Worm (Caenorhabditis elegans): ENCODE data around the gene ldp-1.

DNA sequence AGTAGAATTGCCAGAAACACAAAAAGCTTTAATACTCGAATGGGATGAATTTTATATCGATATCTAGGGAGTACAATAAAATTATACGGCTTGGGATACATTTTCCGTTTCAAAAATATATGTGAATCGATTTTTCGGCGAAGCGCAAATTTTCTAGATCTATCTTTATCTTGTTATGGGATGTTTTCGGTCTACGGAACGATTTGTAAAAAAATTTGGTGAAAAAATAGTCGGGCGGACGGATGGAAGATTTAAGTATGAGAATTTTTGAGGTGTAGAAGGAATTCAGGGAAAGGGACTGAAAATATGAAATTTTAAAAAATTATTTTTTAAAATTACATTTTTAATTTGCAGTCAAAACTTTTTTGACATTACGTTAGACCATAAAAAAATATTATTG is 21.4 kb upstream of the ldp-1 start, which contains the start of gene F22F7.4:
- no peak for TF ChIP-seq pqm-1 (tag; optimal IDR thresholded peaks at IDR 0.05)
- no peak for TF ChIP-seq rnt-1 (tag; optimal IDR thresholded peaks at IDR 0.05)
- TF ChIP-seq ama-1 (optimal IDR thresholded peaks at IDR 0.05) = no peak
- no peak for TF ChIP-seq pha-2 (tag; optimal IDR thresholded peaks at IDR 0.05)
- TF ChIP-seq C08G9.2 (tag; optimal IDR thresholded peaks at IDR 0.05) = no peak
- TF ChIP-seq nhr-11 (tag; optimal IDR thresholded peaks at IDR 0.05) = no peak
- no peak for TF ChIP-seq dve-1 (tag; optimal IDR thresholded peaks at IDR 0.05)
- no peak for TF ChIP-seq che-1 (tag; optimal IDR thresholded peaks at IDR 0.05)
- TF ChIP-seq ceh-48 (tag; optimal IDR thresholded peaks at IDR 0.05) = no peak
- TF ChIP-seq elt-2 (tag; optimal IDR thresholded peaks at IDR 0.05) = no peak
- TF ChIP-seq hlh-15 (tag; optimal IDR thresholded peaks at IDR 0.05) = no peak
- TF ChIP-seq madf-2 (tag; optimal IDR thresholded peaks at IDR 0.05) = no peak

All from whole organism, late embryonic.